Fruit fly (Drosophila melanogaster) whole organism, embryonic: Measurements from ENCODE around the gene tho2.

Experiments
- Abd-B ChIP-seq: fragments of 200-800 bp; sonication (Bioruptor generic); optimal IDR thresholded peaks from 2 replicates; lab custom pipeline; 2018; ENCODE audit warnings: missing biosample characterization, mild to moderate bottlenecking, missing genetic modification characterization, moderate library complexity
- BEAF-32 ChIP-seq: fragments of 200-800 bp; sonication (Bioruptor generic); optimal IDR thresholded peaks from 3 replicates; lab custom pipeline; 2017; ENCODE audit warnings: missing biosample characterization, missing genetic modification characterization, mild to moderate bottlenecking, moderate library complexity, missing genetic modification reagents
- Bdp1 ChIP-seq: fragments of 200-800 bp; sonication (Bioruptor generic); optimal IDR thresholded peaks from 3 replicates; lab custom pipeline; 2016; ENCODE audit warnings: missing biosample characterization, missing genetic modification characterization
- CG10274 ChIP-seq: fragments of 200-800 bp; sonication (Bioruptor generic); optimal IDR thresholded peaks from 3 replicates; lab custom pipeline; 2017; ENCODE audit warnings: missing biosample characterization, mild to moderate bottlenecking, missing genetic modification characterization
- CG12071 ChIP-seq: fragments of 200-800 bp; sonication (Bioruptor generic); optimal IDR thresholded peaks from 3 replicates; lab custom pipeline; 2018; ENCODE audit warnings: missing biosample characterization, mild to moderate bottlenecking, missing genetic modification characterization
- CG12299 ChIP-seq: fragments of 200-800 bp; sonication (Bioruptor generic); optimal IDR thresholded peaks from 2 replicates; lab custom pipeline; 2018; ENCODE audit warnings: missing biosample characterization, mild to moderate bottlenecking, missing genetic modification characterization
- CG12942 ChIP-seq: fragments of 200-800 bp; sonication (Bioruptor generic); optimal IDR thresholded peaks from 3 replicates; lab custom pipeline; 2016; ENCODE audit warnings: missing biosample characterization, missing genetic modification characterization
- CG14667 ChIP-seq: fragments of 200-800 bp; sonication (Bioruptor generic); IDR thresholded peaks from 2 replicates; pipeline ENCODE4 v1.3.6; 2022; ENCODE audit warnings: missing biosample characterization, missing genetic modification characterization
- CG14710 ChIP-seq: fragments of 200-800 bp; sonication (Bioruptor generic); optimal IDR thresholded peaks from 3 replicates; lab custom pipeline; 2019; ENCODE audit warnings: missing biosample characterization, mild to moderate bottlenecking, missing genetic modification characterization, moderate library complexity
- CG16813 ChIP-seq: fragments of 200-800 bp; sonication (Bioruptor generic); IDR thresholded peaks from 3 replicates; pipeline ENCODE4 v1.3.6; 2022; ENCODE audit warnings: missing biosample characterization, missing genetic modification characterization; ENCODE audit not compliant: partially characterized antibody
- CG17802 ChIP-seq: fragments of 200-800 bp; sonication (Bioruptor generic); optimal IDR thresholded peaks from 2 replicates; lab custom pipeline; 2018; ENCODE audit warnings: missing biosample characterization, mild to moderate bottlenecking, missing genetic modification characterization, moderate library complexity
- CG2120 ChIP-seq: fragments of 200-800 bp; sonication (Bioruptor generic); optimal IDR thresholded peaks from 3 replicates; lab custom pipeline; 2016; ENCODE audit warnings: missing biosample characterization, missing genetic modification characterization
- CG32767 ChIP-seq: fragments of 200-800 bp; sonication (Bioruptor generic); IDR thresholded peaks from 2 replicates; pipeline ENCODE4 v1.3.6; 2022; ENCODE audit warnings: missing biosample characterization, missing genetic modification characterization
- CG7357 ChIP-seq: fragments of 200-800 bp; sonication (Bioruptor generic); IDR thresholded peaks from 3 replicates; pipeline ENCODE4 v1.3.6; 2022; ENCODE audit warnings: missing biosample characterization, missing genetic modification characterization
- CG7839 ChIP-seq: fragments of 200-800 bp; sonication (Bioruptor generic); optimal IDR thresholded peaks from 3 replicates; lab custom pipeline; 2018; ENCODE audit warnings: missing biosample characterization, mild to moderate bottlenecking, missing genetic modification characterization, moderate library complexity
- CG9797 ChIP-seq: fragments of 200-800 bp; sonication (Bioruptor generic); optimal IDR thresholded peaks from 3 replicates; lab custom pipeline; 2018; ENCODE audit warnings: missing biosample characterization, mild to moderate bottlenecking, missing genetic modification characterization
- CG9817 ChIP-seq: fragments of 200-800 bp; sonication (Bioruptor generic); optimal IDR thresholded peaks from 2 replicates; lab custom pipeline; 2018; ENCODE audit warnings: missing biosample characterization, mild to moderate bottlenecking, missing genetic modification characterization, moderate library complexity
- Camta ChIP-seq: fragments of 200-800 bp; sonication (Bioruptor generic); optimal IDR thresholded peaks from 2 replicates; lab custom pipeline; 2016; ENCODE audit warnings: missing biosample characterization, missing genetic modification characterization
- Dip3 ChIP-seq: fragments of 200-800 bp; sonication (Bioruptor generic); optimal IDR thresholded peaks from 3 replicates; lab custom pipeline; 2016; ENCODE audit warnings: missing biosample characterization, missing genetic modification characterization
- Doc2 ChIP-seq: fragments of 200-800 bp; sonication (Bioruptor generic); IDR thresholded peaks from 2 replicates; pipeline ENCODE4 v1.3.6; 2022; ENCODE audit warnings: missing biosample characterization, missing genetic modification characterization
- Dp ChIP-seq: fragments of 200-800 bp; sonication (Bioruptor generic); optimal IDR thresholded peaks from 2 replicates; lab custom pipeline; 2018; ENCODE audit warnings: missing biosample characterization, mild to moderate bottlenecking, missing genetic modification characterization, moderate library complexity
- HHEX ChIP-seq: fragments of 200-800 bp; sonication (Bioruptor generic); optimal IDR thresholded peaks from 3 replicates; lab custom pipeline; 2017; ENCODE audit warnings: missing biosample characterization, mild to moderate bottlenecking, missing genetic modification characterization, missing genetic modification reagents
- HLH4C ChIP-seq: fragments of 200-800 bp; sonication (Bioruptor generic); IDR thresholded peaks from 3 replicates; pipeline ENCODE4 v1.3.6; 2022; ENCODE audit warnings: missing biosample characterization, missing genetic modification characterization; ENCODE audit not compliant: partially characterized antibody
- Hmx ChIP-seq: fragments of 200-800 bp; sonication (Bioruptor generic); optimal IDR thresholded peaks from 2 replicates; lab custom pipeline; 2016; ENCODE audit warnings: missing biosample characterization, missing genetic modification characterization
- Hsf ChIP-seq: fragments of 200-800 bp; sonication (Bioruptor generic); optimal IDR thresholded peaks from 3 replicates; lab custom pipeline; 2016; ENCODE audit warnings: missing biosample characterization, missing genetic modification characterization
- NfI ChIP-seq: fragments of 200-800 bp; sonication (Bioruptor generic); optimal IDR thresholded peaks from 3 replicates; lab custom pipeline; 2018; ENCODE audit warnings: missing biosample characterization, mild to moderate bottlenecking, missing genetic modification characterization, moderate library complexity
- Oli ChIP-seq: fragments of 200-800 bp; sonication (Bioruptor generic); optimal IDR thresholded peaks from 2 replicates; lab custom pipeline; 2018; ENCODE audit warnings: missing biosample characterization, mild to moderate bottlenecking, missing genetic modification characterization, moderate library complexity
- Optix ChIP-seq: fragments of 200-800 bp; sonication (Bioruptor generic); IDR thresholded peaks from 3 replicates; pipeline ENCODE4 v1.3.6; 2022; ENCODE audit warnings: missing biosample characterization, missing genetic modification characterization
- Side ChIP-seq: fragments of 200-800 bp; sonication (Bioruptor generic); optimal IDR thresholded peaks from 2 replicates; lab custom pipeline; 2016; ENCODE audit warnings: missing biosample characterization, missing genetic modification characterization
- Ssrp ChIP-seq: fragments of 200-800 bp; sonication (Bioruptor generic); optimal IDR thresholded peaks from 2 replicates; lab custom pipeline; 2018; ENCODE audit warnings: missing biosample characterization, mild to moderate bottlenecking, missing genetic modification characterization, moderate library complexity
- cas ChIP-seq: fragments of 200-800 bp; sonication (Bioruptor generic); IDR thresholded peaks from 2 replicates; pipeline ENCODE4 v1.3.6; 2022; ENCODE audit warnings: missing biosample characterization, missing genetic modification characterization
- dpn ChIP-seq, 2 experiments: fragments of 200-800 bp; sonication (Bioruptor generic); optimal IDR thresholded peaks; 3 replicates each; lab custom pipeline; 2016; ENCODE audit warnings: missing biosample characterization in 2 of 2, missing genetic modification characterization in 2 of 2
- dysf ChIP-seq: fragments of 200-800 bp; sonication (Bioruptor generic); IDR thresholded peaks from 3 replicates; pipeline ENCODE4 v1.3.6; 2022; ENCODE audit warnings: missing biosample characterization, missing genetic modification characterization
- hb ChIP-seq: fragments of 200-800 bp; sonication (Bioruptor generic); IDR thresholded peaks from 3 replicates; pipeline ENCODE4 v1.3.6; 2022; ENCODE audit warnings: missing biosample characterization, missing genetic modification characterization; ENCODE audit not compliant: partially characterized antibody
- hth ChIP-seq: fragments of >200 bp; optimal IDR thresholded peaks from 2 replicates; lab custom pipeline; 2017; ENCODE audit warnings: inconsistent platforms
- kah ChIP-seq: fragments of 200-800 bp; sonication (Bioruptor generic); optimal IDR thresholded peaks from 2 replicates; lab custom pipeline; 2018; ENCODE audit warnings: missing biosample characterization, mild to moderate bottlenecking, missing genetic modification characterization
- kay ChIP-seq: fragments of 200-800 bp; sonication (Bioruptor generic); optimal IDR thresholded peaks from 2 replicates; lab custom pipeline; 2016; ENCODE audit warnings: missing biosample characterization, missing genetic modification characterization
- mam ChIP-seq: fragments of 200-800 bp; sonication (Bioruptor generic); optimal IDR thresholded peaks from 3 replicates; lab custom pipeline; 2016; ENCODE audit warnings: missing biosample characterization, missing genetic modification characterization
- mirr ChIP-seq: fragments of 200-800 bp; sonication (Bioruptor generic); optimal IDR thresholded peaks from 3 replicates; lab custom pipeline; 2018; ENCODE audit warnings: missing biosample characterization, mild to moderate bottlenecking, missing genetic modification characterization
- prd ChIP-seq, 3 experiments: fragments of >200 bp in 2 of 3; fragments of 200-800 bp in 1 of 3; sonication (Bioruptor generic) in 1 of 3; optimal IDR thresholded peaks in 2 of 3; IDR thresholded peaks in 1 of 3; 2 replicates in 2 of 3; 3 replicates in 1 of 3; pipeline versions ENCODE4 v1.3.6 to Lab custom; 2017 to 2022; ENCODE audit warnings: missing biosample characterization in 1 of 3, missing genetic modification characterization in 1 of 3
- pzg ChIP-seq: fragments of 200-800 bp; sonication (Bioruptor generic); optimal IDR thresholded peaks from 3 replicates; lab custom pipeline; 2018; ENCODE audit warnings: missing biosample characterization, mild to moderate bottlenecking, missing genetic modification characterization, moderate library complexity
- run ChIP-seq: fragments of 200-800 bp; sonication (Bioruptor generic); optimal IDR thresholded peaks from 3 replicates; lab custom pipeline; 2018; ENCODE audit warnings: missing biosample characterization, mild to moderate bottlenecking, missing genetic modification characterization
- sens-2 ChIP-seq: fragments of 200-800 bp; sonication (Bioruptor generic); IDR thresholded peaks from 2 replicates; pipeline ENCODE4 v1.3.6; 2022; ENCODE audit warnings: missing biosample characterization, missing genetic modification characterization
- shn ChIP-seq: fragments of 200-800 bp; sonication (Bioruptor generic); optimal IDR thresholded peaks from 3 replicates; lab custom pipeline; 2016; ENCODE audit warnings: missing biosample characterization, missing genetic modification characterization
- slou ChIP-seq: fragments of 200-800 bp; sonication (Bioruptor generic); optimal IDR thresholded peaks from 3 replicates; lab custom pipeline; 2016; ENCODE audit warnings: missing biosample characterization, missing genetic modification characterization
- ssp ChIP-seq: fragments of 200-800 bp; sonication (Bioruptor generic); IDR thresholded peaks from 2 replicates; pipeline ENCODE4 v1.3.6; 2022; ENCODE audit warnings: missing biosample characterization, missing genetic modification characterization
- tio ChIP-seq: fragments of 200-800 bp; sonication (Bioruptor generic); optimal IDR thresholded peaks from 2 replicates; lab custom pipeline; 2017; ENCODE audit warnings: missing biosample characterization, missing genetic modification characterization, inconsistent platforms
- unpg ChIP-seq: fragments of 200-800 bp; sonication (Bioruptor generic); optimal IDR thresholded peaks from 3 replicates; lab custom pipeline; 2018; ENCODE audit warnings: missing biosample characterization, mild to moderate bottlenecking, missing genetic modification characterization, moderate library complexity
- wdn ChIP-seq: fragments of 200-800 bp; sonication (Bioruptor generic); IDR thresholded peaks from 2 replicates; pipeline ENCODE4 v1.3.6; 2022; ENCODE audit warnings: missing biosample characterization, missing genetic modification characterization
- wek ChIP-seq: fragments of 200-800 bp; sonication (Bioruptor generic); optimal IDR thresholded peaks from 3 replicates; lab custom pipeline; 2018; ENCODE audit warnings: missing biosample characterization, mild to moderate bottlenecking, missing genetic modification characterization, moderate library complexity
- zen ChIP-seq: fragments of 200-800 bp; sonication (Bioruptor generic); optimal IDR thresholded peaks from 3 replicates; lab custom pipeline; 2018; ENCODE audit warnings: missing biosample characterization, mild to moderate bottlenecking, missing genetic modification characterization, moderate library complexity

Gene tho2

dm6 chr2L:2193357-2193780 lies 48.4 kb upstream of the tho2 start:
- TF ChIP-seq dysf (GFP tag; lab: Robert Waterston, UW) (no peak), CG9817 (tag; lab: Kevin White, UChicago) (peak; percentile 11), Doc2 (no peak), hb (GFP tag; lab: Robert Waterston, UW) (no peak), wdn (GFP tag; lab: Robert Waterston, UW) (no peak), mirr (GFP tag; lab: Kevin White, UChicago) (peak; percentile 79), pzg (peak; percentile 79), Hsf (GFP tag; lab: Kevin White, UChicago) (peak; percentile 9), HLH4C (GFP tag; lab: Robert Waterston, UW) (no peak), Dp (GFP tag; lab: Kevin White, UChicago) (peak; percentile 79), dpn (GFP tag; optimal IDR thresholded peaks at IDR 0.05; lab: Kevin White, UChicago) (peak in 1 of 2 experiments; percentile 52), CG2120 (GFP tag; lab: Kevin White, UChicago) (peak; percentile 26), CG12071 (GFP tag; lab: Kevin White, UChicago) (peak; percentile 78), CG32767 (GFP tag; lab: Robert Waterston, UW) (no peak), Hmx (no peak), NfI (GFP tag; lab: Kevin White, UChicago) (peak; percentile 44), Camta (GFP tag; lab: Kevin White, UChicago) (no peak), CG12942 (GFP tag; lab: Kevin White, UChicago) (no peak), wek (peak; percentile 29), prd (optimal IDR thresholded peaks at IDR 0.05; lab: Kevin White, UChicago) (no peak), prd (GFP tag; IDR thresholded peaks at IDR 0.05; lab: Robert Waterston, UW) (no peak), CG9797 (GFP tag; lab: Kevin White, UChicago) (peak; percentile 17), Bdp1 (GFP tag; lab: Kevin White, UChicago) (peak; percentile 4), Oli (tag; lab: Kevin White, UChicago) (peak; percentile 23), kay (GFP tag; lab: Kevin White, UChicago) (peak; percentile 18), CG12299 (tag; lab: Kevin White, UChicago) (peak; percentile 22), slou (GFP tag; lab: Kevin White, UChicago) (no peak), CG14710 (tag; lab: Kevin White, UChicago) (peak; percentile 36), Dip3 (GFP tag; lab: Kevin White, UChicago) (no peak), unpg (peak; percentile 25), CG7839 (tag; lab: Kevin White, UChicago) (peak; percentile 23), run (tag; lab: Kevin White, UChicago) (no peak), CG16813 (GFP tag; lab: Robert Waterston, UW) (no peak), Side (GFP tag; lab: Kevin White, UChicago) (peak; percentile 58), Optix (GFP tag; lab: Robert Waterston, UW) (no peak), Ssrp (tag; lab: Kevin White, UChicago) (no peak), hth (lab: Kevin White, UChicago) (no peak), HHEX (GFP tag; lab: Kevin White, UChicago) (peak; percentile 24), mam (GFP tag; lab: Kevin White, UChicago) (peak; percentile 37), CG17802 (tag; lab: Kevin White, UChicago) (no peak), tio (GFP tag; lab: Kevin White, UChicago) (no peak), cas (GFP tag; lab: Robert Waterston, UW) (no peak), sens-2 (no peak), CG10274 (no peak), kah (peak; percentile 74), shn (GFP tag; lab: Kevin White, UChicago) (peak; percentile 24), CG7357 (GFP tag; lab: Robert Waterston, UW) (no peak), CG14667 (GFP tag; lab: Robert Waterston, UW) (no peak), zen (tag; lab: Kevin White, UChicago) (no peak), BEAF-32 (GFP tag; lab: Kevin White, UChicago) (peak; percentile 59), ssp (GFP tag; lab: Robert Waterston, UW) (no peak), Abd-B (GFP tag; lab: Kevin White, UChicago) (peak; percentile 47)
